Fruit fly (Drosophila melanogaster) whole organism, prepupa: ENCODE data around the gene Pdfr.

Source experiments
- Blimp-1 ChIP-seq: fragments of 200-800 bp; sonication (Bioruptor generic); optimal IDR thresholded peaks from 3 replicates; lab custom pipeline; 2017; ENCODE audit warnings: missing biosample characterization, missing genetic modification characterization, mild to moderate bottlenecking, moderate library complexity, missing genetic modification reagents
- CG10631 ChIP-seq: fragments of 200-800 bp; sonication (Bioruptor generic); optimal IDR thresholded peaks from 2 replicates; lab custom pipeline; 2016; ENCODE audit warnings: missing biosample characterization, missing genetic modification characterization
- CG11294 ChIP-seq: fragments of 200-800 bp; sonication (Bioruptor generic); IDR thresholded peaks from 2 replicates; pipeline ENCODE4 v1.3.6; 2022; ENCODE audit warnings: missing biosample characterization, missing genetic modification characterization
- CG11762 ChIP-seq: fragments of 200-800 bp; sonication (Bioruptor generic); optimal IDR thresholded peaks from 3 replicates; lab custom pipeline; 2016; ENCODE audit warnings: missing biosample characterization, missing genetic modification characterization; ENCODE audit not compliant: insufficient read depth
- CG11902 ChIP-seq: fragments of 200-800 bp; sonication (Bioruptor generic); optimal IDR thresholded peaks from 3 replicates; lab custom pipeline; 2016; ENCODE audit warnings: missing biosample characterization, missing genetic modification characterization
- CG15336 ChIP-seq: fragments of 200-800 bp; sonication (Bioruptor generic); IDR thresholded peaks from 2 replicates; pipeline ENCODE4 v1.3.6; 2022; ENCODE audit warnings: missing biosample characterization, missing genetic modification characterization
- CG1621 ChIP-seq: fragments of 200-800 bp; sonication (Bioruptor generic); optimal IDR thresholded peaks from 3 replicates; lab custom pipeline; 2018; ENCODE audit warnings: missing biosample characterization, mild to moderate bottlenecking, missing genetic modification characterization
- CG16779 ChIP-seq: fragments of 200-800 bp; sonication (Bioruptor generic); optimal IDR thresholded peaks from 3 replicates; lab custom pipeline; 2017; ENCODE audit warnings: missing biosample characterization, mild to moderate bottlenecking, missing genetic modification characterization
- CG3032 ChIP-seq: fragments of 200-800 bp; optimal IDR thresholded peaks from 2 replicates; lab custom pipeline; 2019; ENCODE audit warnings: missing biosample characterization, mild to moderate bottlenecking, missing genetic modification characterization, moderate library complexity
- CG31627 ChIP-seq: fragments of 200-800 bp; sonication (Bioruptor generic); optimal IDR thresholded peaks from 3 replicates; lab custom pipeline; 2016; ENCODE audit warnings: missing biosample characterization, missing genetic modification characterization
- CG34406 ChIP-seq: fragments of 200-800 bp; sonication (Bioruptor generic); optimal IDR thresholded peaks from 3 replicates; lab custom pipeline; 2016; ENCODE audit warnings: missing biosample characterization, missing genetic modification characterization
- CG3919 ChIP-seq: fragments of 200-800 bp; sonication (Bioruptor generic); optimal IDR thresholded peaks from 3 replicates; lab custom pipeline; 2016; ENCODE audit warnings: missing biosample characterization, missing genetic modification characterization
- CG6276 ChIP-seq: fragments of 200-800 bp; sonication (Bioruptor generic); optimal IDR thresholded peaks from 2 replicates; lab custom pipeline; 2017; ENCODE audit warnings: missing biosample characterization, mild to moderate bottlenecking, missing genetic modification characterization
- CG6792 ChIP-seq: fragments of 200-800 bp; sonication (Bioruptor generic); optimal IDR thresholded peaks from 3 replicates; lab custom pipeline; 2016; ENCODE audit warnings: missing biosample characterization, missing genetic modification characterization
- CG6808 ChIP-seq: fragments of 200-800 bp; sonication (Bioruptor generic); optimal IDR thresholded peaks from 3 replicates; lab custom pipeline; 2017; ENCODE audit warnings: missing biosample characterization, missing genetic modification characterization, mild to moderate bottlenecking, moderate library complexity, missing genetic modification reagents
- CG6854 ChIP-seq: fragments of 200-800 bp; sonication (Bioruptor generic); optimal IDR thresholded peaks from 2 replicates; lab custom pipeline; 2017; ENCODE audit warnings: missing biosample characterization, mild to moderate bottlenecking, missing genetic modification characterization
- CG7368 ChIP-seq: fragments of 200-800 bp; sonication (Bioruptor generic); optimal IDR thresholded peaks from 3 replicates; lab custom pipeline; 2016; ENCODE audit warnings: missing biosample characterization, missing genetic modification characterization
- CG8119 ChIP-seq: fragments of 200-800 bp; sonication (Bioruptor generic); IDR thresholded peaks from 3 replicates; pipeline ENCODE4 v1.3.6; 2022; ENCODE audit warnings: missing biosample characterization, missing genetic modification characterization
- CG8319 ChIP-seq: fragments of 200-800 bp; sonication (Bioruptor generic); optimal IDR thresholded peaks from 3 replicates; lab custom pipeline; 2016; ENCODE audit warnings: missing biosample characterization, missing genetic modification characterization
- CG8632 ChIP-seq: fragments of 200-800 bp; sonication (Bioruptor generic); optimal IDR thresholded peaks from 3 replicates; lab custom pipeline; 2016; ENCODE audit warnings: missing biosample characterization, missing genetic modification characterization
- CG9139 ChIP-seq: fragments of 200-800 bp; sonication (Bioruptor generic); optimal IDR thresholded peaks from 3 replicates; lab custom pipeline; 2017; ENCODE audit warnings: missing biosample characterization, mild to moderate bottlenecking, missing genetic modification characterization
- Eip75B ChIP-seq: fragments of 200-800 bp; sonication (Bioruptor generic); optimal IDR thresholded peaks from 3 replicates; lab custom pipeline; 2016; ENCODE audit warnings: missing biosample characterization, missing genetic modification characterization
- Eip78C ChIP-seq: fragments of 200-800 bp; sonication (Bioruptor generic); peaks from one replicate; lab custom pipeline; 2016; ENCODE audit warnings: missing biosample characterization, missing genetic modification characterization
- Eip93F ChIP-seq: fragments of 200-800 bp; sonication (Bioruptor generic); optimal IDR thresholded peaks from 2 replicates; lab custom pipeline; 2016; ENCODE audit warnings: missing biosample characterization, mild to moderate bottlenecking, missing genetic modification characterization
- Ets96B ChIP-seq: fragments of 200-800 bp; optimal IDR thresholded peaks from 2 replicates; lab custom pipeline; 2019; ENCODE audit warnings: missing biosample characterization, mild to moderate bottlenecking, missing genetic modification characterization, moderate library complexity
- Hr38 ChIP-seq: sonication (Bioruptor generic); optimal IDR thresholded peaks from 2 replicates; lab custom pipeline; 2016; ENCODE audit warnings: missing biosample characterization, missing genetic modification characterization
- Hr39 ChIP-seq: fragments of 200-800 bp; sonication (Bioruptor generic); optimal IDR thresholded peaks from 2 replicates; lab custom pipeline; 2016; ENCODE audit warnings: missing biosample characterization, missing genetic modification characterization
- Hr4 ChIP-seq: fragments of 200-800 bp; sonication (Bioruptor generic); optimal IDR thresholded peaks from 3 replicates; lab custom pipeline; 2016; ENCODE audit warnings: missing biosample characterization, missing genetic modification characterization
- Lpt ChIP-seq: fragments of 200-800 bp; sonication (Bioruptor generic); optimal IDR thresholded peaks from 3 replicates; lab custom pipeline; 2016; ENCODE audit warnings: missing biosample characterization, missing genetic modification characterization
- OdsH ChIP-seq: fragments of 200-800 bp; sonication (Bioruptor generic); optimal IDR thresholded peaks from 3 replicates; lab custom pipeline; 2016; ENCODE audit warnings: missing biosample characterization, missing genetic modification characterization
- Smox ChIP-seq: fragments of 200-800 bp; sonication (Bioruptor generic); optimal IDR thresholded peaks from 3 replicates; lab custom pipeline; 2016; ENCODE audit warnings: missing biosample characterization, missing genetic modification characterization
- Sox102F ChIP-seq: fragments of 200-800 bp; sonication (Bioruptor generic); optimal IDR thresholded peaks from 2 replicates; lab custom pipeline; 2016; ENCODE audit warnings: missing biosample characterization, mild to moderate bottlenecking, missing genetic modification characterization
- Sox14 ChIP-seq: fragments of 200-800 bp; sonication (Bioruptor generic); optimal IDR thresholded peaks from 3 replicates; lab custom pipeline; 2016; ENCODE audit warnings: missing biosample characterization, missing genetic modification characterization
- achi ChIP-seq: fragments of 200-800 bp; sonication (Bioruptor generic); optimal IDR thresholded peaks from 3 replicates; lab custom pipeline; 2016; ENCODE audit warnings: missing biosample characterization, missing genetic modification characterization
- acj6 ChIP-seq: fragments of 200-800 bp; sonication (Bioruptor generic); optimal IDR thresholded peaks from 3 replicates; lab custom pipeline; 2016; ENCODE audit warnings: missing biosample characterization, missing genetic modification characterization
- cyc ChIP-seq: fragments of 200-800 bp; sonication (Bioruptor generic); optimal IDR thresholded peaks from 3 replicates; lab custom pipeline; 2016; ENCODE audit warnings: missing biosample characterization, missing genetic modification characterization
- dac ChIP-seq: fragments of 200-800 bp; sonication (Bioruptor generic); optimal IDR thresholded peaks from 2 replicates; lab custom pipeline; 2017; ENCODE audit warnings: missing biosample characterization, mild to moderate bottlenecking, missing genetic modification characterization
- eg ChIP-seq: fragments of 200-800 bp; sonication (Bioruptor generic); IDR thresholded peaks from 3 replicates; pipeline ENCODE4 v1.3.6; 2022; ENCODE audit warnings: missing biosample characterization, missing genetic modification characterization
- fd59A ChIP-seq: fragments of 200-800 bp; sonication (Bioruptor generic); optimal IDR thresholded peaks from 2 replicates; lab custom pipeline; 2017; ENCODE audit warnings: missing biosample characterization, mild to moderate bottlenecking, missing genetic modification characterization, missing genetic modification reagents
- fd85E ChIP-seq: fragments of 200-800 bp; sonication (Bioruptor generic); optimal IDR thresholded peaks from 3 replicates; lab custom pipeline; 2016; ENCODE audit warnings: missing biosample characterization, missing genetic modification characterization
- pdm3 ChIP-seq: fragments of 200-800 bp; sonication (Bioruptor generic); optimal IDR thresholded peaks from 3 replicates; lab custom pipeline; 2016; ENCODE audit warnings: missing biosample characterization, missing genetic modification characterization
- spab ChIP-seq: fragments of 200-800 bp; sonication (Bioruptor generic); optimal IDR thresholded peaks from 2 replicates; lab custom pipeline; 2017; ENCODE audit warnings: missing biosample characterization, mild to moderate bottlenecking, missing genetic modification characterization, missing genetic modification reagents
- ss ChIP-seq, 2 experiments: fragments of 200-800 bp; sonication (Bioruptor generic); optimal IDR thresholded peaks; 2 replicates in 1 of 2; 3 replicates in 1 of 2; lab custom pipeline; 2017 to 2018; ENCODE audit warnings: mild to moderate bottlenecking in 2 of 2, missing biosample characterization in 2 of 2, missing genetic modification characterization in 2 of 2, moderate library complexity in 1 of 2
- svp ChIP-seq: fragments of 200-800 bp; sonication (Bioruptor generic); peaks from one replicate; lab custom pipeline; 2016; ENCODE audit warnings: missing biosample characterization, missing genetic modification characterization
- topi ChIP-seq: fragments of 200-800 bp; sonication (Bioruptor generic); optimal IDR thresholded peaks from 3 replicates; lab custom pipeline; 2016; ENCODE audit warnings: missing biosample characterization, missing genetic modification characterization
- vri ChIP-seq: fragments of 200-800 bp; sonication (Bioruptor generic); optimal IDR thresholded peaks from 3 replicates; lab custom pipeline; 2016; ENCODE audit warnings: missing biosample characterization, mild to moderate bottlenecking, missing genetic modification characterization

The Pdfr gene

DNA sequence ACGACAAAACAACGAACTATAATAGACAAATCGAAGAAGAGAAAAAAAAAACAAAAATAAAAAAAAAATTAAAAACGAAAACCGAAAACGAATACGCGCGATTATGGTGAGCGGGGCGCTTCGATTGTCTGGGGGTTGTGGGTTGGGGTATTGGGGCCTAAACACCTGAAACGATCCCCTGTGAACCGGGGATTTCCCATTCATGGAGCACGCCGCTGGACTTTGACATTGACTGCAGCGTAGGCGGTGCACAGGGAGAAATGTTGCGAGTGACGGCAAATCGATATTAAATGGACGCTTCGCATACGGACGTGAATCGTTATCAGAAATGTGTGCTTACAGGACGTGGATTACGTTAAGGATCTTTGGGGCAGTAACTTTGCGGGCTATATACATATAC, 40.2 kb downstream of the Pdfr start:
- TF ChIP-seq CG9139 (GFP tag; lab: Kevin White, UChicago), result peak; percentile 28
- no peak for TF ChIP-seq Sox14 (GFP tag; lab: Kevin White, UChicago)
- TF ChIP-seq ss (GFP tag; optimal IDR thresholded peaks at IDR 0.05; lab: Kevin White, UChicago), result peak in 1 of 2 experiments; percentile 31
- TF ChIP-seq CG6808 (GFP tag; lab: Kevin White, UChicago), result peak; percentile 22
- no peak for TF ChIP-seq CG3919 (GFP tag; lab: Kevin White, UChicago)

DNA sequence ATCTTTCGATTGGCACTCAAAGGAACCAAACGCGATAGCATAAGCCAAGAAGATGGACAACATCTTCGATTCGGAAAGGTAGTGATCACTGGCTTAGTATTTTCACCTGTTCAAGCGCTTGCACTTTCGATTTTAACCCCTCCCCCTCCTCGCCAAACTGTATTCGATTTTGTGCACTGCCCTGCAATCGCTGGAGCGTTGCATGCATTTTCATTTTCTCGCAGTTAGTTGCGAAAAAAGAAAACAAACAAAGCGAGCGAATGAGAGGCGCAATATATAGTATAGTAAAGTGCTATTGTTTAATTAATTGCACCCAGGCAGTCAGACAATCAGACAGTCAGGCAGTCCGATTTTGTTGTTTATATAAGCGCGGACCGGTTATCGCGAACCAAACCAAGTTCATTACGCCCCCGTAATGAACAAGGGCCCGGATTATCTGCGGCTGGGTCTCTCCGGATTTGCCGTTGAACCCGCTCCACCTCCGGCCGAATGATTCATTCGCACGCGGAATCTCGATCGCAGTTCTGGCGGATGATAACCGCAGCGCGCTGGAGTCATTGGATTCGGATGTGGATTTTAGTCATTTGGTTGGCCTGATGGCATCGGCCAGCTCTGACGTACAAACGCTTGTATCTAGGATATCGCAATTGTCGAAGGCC, 41.2 kb downstream of the Pdfr start:
- TF ChIP-seq Blimp-1 (GFP tag; lab: Kevin White, UChicago) (peak; percentile 12), Eip78C (GFP tag; lab: Kevin White, UChicago) (peak; percentile 56), Sox14 (GFP tag; lab: Kevin White, UChicago) (no peak)

DNA sequence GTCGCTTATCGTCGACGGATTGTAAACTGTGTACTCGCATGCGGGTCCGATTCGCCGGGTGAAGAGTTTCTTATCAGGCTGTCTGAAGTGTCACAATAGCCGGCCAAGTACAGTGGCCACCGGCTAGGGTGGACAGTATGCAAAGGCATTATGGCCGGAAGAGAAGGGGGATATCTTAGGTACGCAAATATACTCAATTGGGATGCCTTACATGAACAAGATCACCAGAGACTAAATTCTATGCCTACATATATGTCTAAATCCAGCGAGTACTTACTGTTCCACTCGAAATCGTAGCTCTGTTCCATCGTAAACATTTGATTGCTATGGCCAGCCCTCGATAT, 41.7 kb downstream of the Pdfr start:
- TF ChIP-seq CG11762 (GFP tag; lab: Kevin White, UChicago) (peak; percentile 83), Ets96B (tag; lab: Kevin White, UChicago) (peak; percentile 85), CG31627 (GFP tag; lab: Kevin White, UChicago) (peak; percentile 96), Blimp-1 (GFP tag; lab: Kevin White, UChicago) (peak; percentile 79), achi (GFP tag; lab: Kevin White, UChicago) (peak; percentile 88), OdsH (GFP tag; lab: Kevin White, UChicago) (peak; percentile 92), Lpt (GFP tag; lab: Kevin White, UChicago) (peak; percentile 72), vri (GFP tag; lab: Kevin White, UChicago) (peak; percentile 94), ss (GFP tag; optimal IDR thresholded peaks at IDR 0.05; lab: Kevin White, UChicago) (peak; percentile 66 to 88), CG8319 (GFP tag; lab: Kevin White, UChicago) (peak; percentile 85), CG1621 (tag; lab: Kevin White, UChicago) (peak; percentile 82), CG7368 (GFP tag; lab: Kevin White, UChicago) (peak; percentile 95), topi (GFP tag; lab: Kevin White, UChicago) (peak; percentile 96), Eip75B (peak; percentile 91), CG11902 (GFP tag; lab: Kevin White, UChicago) (peak; percentile 96), acj6 (GFP tag; lab: Kevin White, UChicago) (peak; percentile 91), CG15336 (GFP tag; lab: Robert Waterston, UW) (peak; percentile 84), fd85E (GFP tag; lab: Kevin White, UChicago) (peak; percentile 88), dac (peak; percentile 61), Hr38 (GFP tag; lab: Kevin White, UChicago) (peak; percentile 6), CG6808 (GFP tag; lab: Kevin White, UChicago) (peak; percentile 81), svp (GFP tag; lab: Kevin White, UChicago) (peak; percentile 99), CG16779 (peak; percentile 68), CG10631 (GFP tag; lab: Kevin White, UChicago) (peak; percentile 86), CG11294 (GFP tag; lab: Robert Waterston, UW) (peak; percentile 92), Hr4 (GFP tag; lab: Kevin White, UChicago) (peak; percentile 89), CG8119 (GFP tag; lab: Robert Waterston, UW) (peak; percentile 81), CG8632 (peak; percentile 91), Eip78C (GFP tag; lab: Kevin White, UChicago) (peak; percentile 96), CG6792 (GFP tag; lab: Kevin White, UChicago) (peak; percentile 93), eg (GFP tag; lab: Robert Waterston, UW) (peak; percentile 95), pdm3 (GFP tag; lab: Kevin White, UChicago) (peak; percentile 92), Sox102F (peak; percentile 90), CG3032 (tag; lab: Kevin White, UChicago) (peak; percentile 78), CG6854 (peak; percentile 84), CG6276 (GFP tag; lab: Kevin White, UChicago) (peak; percentile 85), cyc (GFP tag; lab: Kevin White, UChicago) (peak; percentile 97), Eip93F (peak; percentile 94), CG34406 (GFP tag; lab: Kevin White, UChicago) (peak; percentile 90), fd59A (GFP tag; lab: Kevin White, UChicago) (peak; percentile 83), spab (GFP tag; lab: Kevin White, UChicago) (peak; percentile 82), CG9139 (GFP tag; lab: Kevin White, UChicago) (peak; percentile 80), Hr39 (GFP tag; lab: Kevin White, UChicago) (peak; percentile 97), Smox (GFP tag; lab: Kevin White, UChicago) (peak; percentile 94)
